Worm (Caenorhabditis elegans): ENCODE measurements around the gene ser-1.

ce11 chrX:16588102-16588501, 8.6 kb downstream of the ser-1 start:
- TF ChIP-seq ama-1 (optimal IDR thresholded peaks at IDR 0.05) (no peak), ets-7 (tag; optimal IDR thresholded peaks at IDR 0.05) (no peak), pes-1 (GFP tag; IDR thresholded peaks at IDR 0.05) (no peak), tra-4 (tag; optimal IDR thresholded peaks at IDR 0.05) (no peak), hmg-4 (GFP tag; optimal IDR thresholded peaks at IDR 0.05) (no peak), flt-1 (GFP tag; IDR thresholded peaks at IDR 0.05) (no peak), hnd-1 (tag; optimal IDR thresholded peaks at IDR 0.05) (no peak), aly-1 (tag; optimal IDR thresholded peaks at IDR 0.05) (no peak), tbx-37 (GFP tag; conservative IDR thresholded peaks at IDR 0.05) (no peak), ceh-13 (GFP tag; optimal IDR thresholded peaks at IDR 0.05) (no peak), sea-1 (GFP tag; conservative IDR thresholded peaks at IDR 0.05) (no peak), scrt-1 (GFP tag; IDR thresholded peaks at IDR 0.05) (no peak), F13C5.2 (tag; optimal IDR thresholded peaks at IDR 0.05) (no peak), tbx-11 (GFP tag; IDR thresholded peaks at IDR 0.05) (no peak)
